Fruit fly (Drosophila melanogaster): ENCODE data around the gene CG45071.

dm6 chr3L:15094589-15095288 is 10.9 kb upstream of the CG45071 start, which contains the start of the genes sstn, Plp and GlyRS:
- TF ChIP-seq CG11085 (GFP tag; IDR thresholded peaks at IDR 0.05): no peak
- TF ChIP-seq CG12769 (tag; optimal IDR thresholded peaks at IDR 0.05): no peak
- no peak for TF ChIP-seq CG31388 (GFP tag; optimal IDR thresholded peaks at IDR 0.05)
- TF ChIP-seq ttk (GFP tag; IDR thresholded peaks at IDR 0.05): no peak
- TF ChIP-seq ci (GFP tag; IDR thresholded peaks at IDR 0.05): peak; percentile 55; the same call in 1 of the 3 replicates
- TF ChIP-seq MTF-1 (GFP tag; optimal IDR thresholded peaks at IDR 0.05; ENCODE audit: borderline replicate concordance): no peak
- TF ChIP-seq CG42726 (GFP tag; IDR thresholded peaks at IDR 0.05; ENCODE audit: partially characterized antibody): no peak
- TF ChIP-seq Dip2 (GFP tag; IDR thresholded peaks at IDR 0.05): no peak

Measured in whole organism, embryonic.